Fruit fly (Drosophila melanogaster): ENCODE results near the gene CG8036.

The CG8036 gene

dm6 chr3R:8680611-8681010, 12.9 kb downstream of the CG8036 start:
- TF ChIP-seq Clk (GFP tag; optimal IDR thresholded peaks at IDR 0.05): no peak
- no peak for TF ChIP-seq tj (GFP tag; optimal IDR thresholded peaks at IDR 0.05)
- no peak for TF ChIP-seq Hr96 (GFP tag; optimal IDR thresholded peaks at IDR 0.05)
- no peak for TF ChIP-seq Mnt (GFP tag; optimal IDR thresholded peaks at IDR 0.05)
- no peak for TF ChIP-seq CG11617 (GFP tag; optimal IDR thresholded peaks at IDR 0.05)
- TF ChIP-seq CG33017 (tag; optimal IDR thresholded peaks at IDR 0.05): no peak
- no peak for TF ChIP-seq CG5204 (GFP tag; optimal IDR thresholded peaks at IDR 0.05)
- no peak for TF ChIP-seq toe (GFP tag; optimal IDR thresholded peaks at IDR 0.05)
- no peak for TF ChIP-seq CG7101 (tag; optimal IDR thresholded peaks at IDR 0.05)
- no peak for TF ChIP-seq kay (GFP tag; ENCODE audit: borderline replicate concordance)
- TF ChIP-seq ovo (GFP tag; optimal IDR thresholded peaks at IDR 0.05): no peak
- no peak for TF ChIP-seq CG12768 (GFP tag; optimal IDR thresholded peaks at IDR 0.05)
- TF ChIP-seq bab1 (GFP tag; optimal IDR thresholded peaks at IDR 0.05): no peak
- no peak for TF ChIP-seq CG14711 (tag; optimal IDR thresholded peaks at IDR 0.05)
- no peak for TF ChIP-seq pad (GFP tag; optimal IDR thresholded peaks at IDR 0.05)

DNA sequence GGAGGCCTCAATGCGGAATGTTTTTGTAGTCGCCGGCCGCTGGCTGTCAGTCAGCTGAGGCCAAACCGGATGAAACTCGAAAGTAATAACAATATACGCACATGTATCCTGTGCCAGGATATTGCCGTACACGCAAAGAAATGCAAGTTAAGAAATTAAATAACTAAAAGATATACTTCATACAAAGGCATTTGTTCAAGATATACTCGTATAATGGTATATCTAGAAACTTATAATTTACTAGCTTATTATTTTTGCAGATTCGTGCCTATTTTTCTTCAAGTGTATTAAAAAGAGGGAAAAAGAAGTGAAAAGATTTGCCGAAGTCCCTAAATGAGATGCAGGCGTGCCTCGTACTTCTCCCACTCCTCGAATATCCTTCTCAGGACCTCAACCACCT, 15.6 kb downstream of the CG8036 start:
- TF ChIP-seq cnc (optimal IDR thresholded peaks at IDR 0.05) (no peak), CG7045 (GFP tag; optimal IDR thresholded peaks at IDR 0.05) (no peak), toe (GFP tag; optimal IDR thresholded peaks at IDR 0.05) (no peak), Clk (GFP tag; optimal IDR thresholded peaks at IDR 0.05) (no peak), cic (GFP tag; optimal IDR thresholded peaks at IDR 0.05) (no peak)

dm6 chr3R:8684328-8685177, 16.9 kb downstream of the CG8036 start, which contains the start of gene CG44227:
Gene CG44227 (minus strand): TSS chr3R:8685176.
- no peak for TF ChIP-seq bab1 (GFP tag; optimal IDR thresholded peaks at IDR 0.05)

DNA sequence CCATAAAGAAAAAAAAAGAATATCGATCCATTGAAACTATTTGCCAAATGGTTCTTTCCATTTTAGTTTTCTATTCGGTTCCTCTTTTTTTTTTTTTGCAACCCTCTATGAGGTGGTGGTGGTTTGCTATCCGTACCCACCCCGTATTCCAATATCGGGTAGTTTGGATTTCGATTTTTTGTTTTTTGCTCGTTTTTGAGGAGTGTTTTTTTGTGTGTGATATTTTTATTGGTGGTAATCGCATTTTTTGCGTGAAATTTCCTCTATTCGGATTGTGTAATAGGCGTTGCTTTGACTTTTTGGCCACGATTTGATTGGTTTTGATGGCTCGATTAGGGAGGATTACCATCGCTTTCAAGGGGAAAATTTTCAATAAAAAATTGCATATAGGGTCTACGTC, 18.8 kb downstream of the CG8036 start:
- TF ChIP-seq tj (GFP tag; optimal IDR thresholded peaks at IDR 0.05) (no peak), CG33017 (tag; optimal IDR thresholded peaks at IDR 0.05) (no peak), CG11617 (GFP tag; optimal IDR thresholded peaks at IDR 0.05) (no peak), CG1620 (GFP tag; optimal IDR thresholded peaks at IDR 0.05) (no peak), Hr96 (GFP tag; optimal IDR thresholded peaks at IDR 0.05) (no peak), toe (GFP tag; optimal IDR thresholded peaks at IDR 0.05) (no peak), Mnt (GFP tag; optimal IDR thresholded peaks at IDR 0.05) (no peak), bab1 (GFP tag; optimal IDR thresholded peaks at IDR 0.05) (no peak), pad (GFP tag; optimal IDR thresholded peaks at IDR 0.05) (no peak), Crg-1 (GFP tag; optimal IDR thresholded peaks at IDR 0.05) (no peak), cnc (optimal IDR thresholded peaks at IDR 0.05) (no peak), cic (GFP tag; optimal IDR thresholded peaks at IDR 0.05) (no peak), CG7101 (tag; optimal IDR thresholded peaks at IDR 0.05) (no peak), ovo (GFP tag; optimal IDR thresholded peaks at IDR 0.05) (no peak)

- peak; percentile 89 for TF ChIP-seq CG7045 (GFP tag; optimal IDR thresholded peaks at IDR 0.05)
- peak; percentile 66 for TF ChIP-seq CG5204 (GFP tag; optimal IDR thresholded peaks at IDR 0.05)
- TF ChIP-seq cic (GFP tag; optimal IDR thresholded peaks at IDR 0.05): no peak
- TF ChIP-seq Hr96 (GFP tag; optimal IDR thresholded peaks at IDR 0.05): peak; percentile 54
- no peak for TF ChIP-seq cnc (optimal IDR thresholded peaks at IDR 0.05)
- TF ChIP-seq CG12768 (GFP tag; optimal IDR thresholded peaks at IDR 0.05): peak; percentile 74
- peak; percentile 68 for TF ChIP-seq toe (GFP tag; optimal IDR thresholded peaks at IDR 0.05)
- peak; percentile 86 for TF ChIP-seq CG33017 (tag; optimal IDR thresholded peaks at IDR 0.05)
- TF ChIP-seq CG11617 (GFP tag; optimal IDR thresholded peaks at IDR 0.05): no peak
These were observed 26.6 kb downstream of the CG8036 start for dm6 chr3R:8694110-8694826.

DNA sequence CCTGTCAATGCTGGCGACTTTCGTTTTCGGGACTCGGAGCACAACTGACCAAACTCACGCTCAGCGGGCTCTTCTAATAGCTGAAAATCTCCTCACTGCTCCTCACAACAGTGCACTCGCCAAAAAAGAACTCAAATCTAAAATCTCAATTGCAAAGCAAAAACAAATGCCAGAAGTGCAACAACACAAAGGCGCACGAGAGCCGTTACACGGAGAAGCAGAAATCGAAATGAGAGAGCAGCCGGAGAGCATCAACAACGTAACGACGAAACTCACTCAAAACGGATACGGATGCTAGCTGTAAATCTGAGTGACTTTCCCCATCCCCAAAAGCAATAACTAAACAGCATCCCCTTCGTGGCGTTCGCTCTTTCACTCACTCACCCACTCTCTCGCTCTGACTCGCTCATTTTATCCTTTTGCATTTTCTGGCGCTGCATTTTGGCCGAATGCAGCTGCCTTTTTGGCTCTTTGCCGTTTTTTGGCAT, 30.1 kb downstream of the CG8036 start, which contains the start of gene hb:
Gene hb (minus strand): TSS at position 51 of the 488 bp plus-strand sequence.
- TF ChIP-seq Hr96 (GFP tag; optimal IDR thresholded peaks at IDR 0.05) (no peak), ovo (GFP tag; optimal IDR thresholded peaks at IDR 0.05) (peak; percentile 4), pad (GFP tag; optimal IDR thresholded peaks at IDR 0.05) (peak; percentile 98)

DNA sequence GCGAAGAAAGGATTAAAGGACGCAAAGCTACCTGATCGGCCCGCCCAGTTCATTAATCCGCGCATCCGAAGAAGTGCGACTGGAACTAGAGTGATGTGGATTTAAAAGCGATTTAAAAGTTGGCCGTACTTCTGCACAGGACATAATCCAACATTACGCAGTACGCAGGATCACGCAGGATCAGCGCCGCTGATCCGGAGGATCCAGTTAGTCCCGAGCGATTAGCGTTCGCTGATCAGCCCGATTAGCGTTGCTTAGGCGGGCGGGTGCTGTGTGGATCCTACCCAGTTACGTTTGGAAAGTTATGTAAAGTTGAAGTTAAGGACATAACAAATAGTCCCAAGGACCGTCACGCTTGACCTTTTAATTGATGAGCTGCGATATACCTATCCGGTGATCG, 31.6 kb downstream of the CG8036 start:
- no peak for TF ChIP-seq cic (GFP tag; optimal IDR thresholded peaks at IDR 0.05)

All from whole organism, adult.